Worm (Caenorhabditis elegans) whole organism, midembryonic: ENCODE measurements around the gene R12B2.2.

Source experiments
- med-1 ChIP-seq: sonication (generic microtip); optimal IDR thresholded peaks from 2 replicates; lab custom pipeline; 2017; ENCODE audit warnings: missing genetic modification characterization, mild to moderate bottlenecking, missing compliant biosample characterization, antibody characterized with exemption, missing genetic modification reagents; ENCODE audit not compliant: insufficient read depth
- ref-1 ChIP-seq: fragments of 200-800 bp; sonication (Bioruptor generic); conservative IDR thresholded peaks from 2 replicates; pipeline ENCODE4 v1.3.6; 2022; ENCODE audit warnings: missing genetic modification reagents, missing genetic modification characterization, missing compliant biosample characterization

DNA sequence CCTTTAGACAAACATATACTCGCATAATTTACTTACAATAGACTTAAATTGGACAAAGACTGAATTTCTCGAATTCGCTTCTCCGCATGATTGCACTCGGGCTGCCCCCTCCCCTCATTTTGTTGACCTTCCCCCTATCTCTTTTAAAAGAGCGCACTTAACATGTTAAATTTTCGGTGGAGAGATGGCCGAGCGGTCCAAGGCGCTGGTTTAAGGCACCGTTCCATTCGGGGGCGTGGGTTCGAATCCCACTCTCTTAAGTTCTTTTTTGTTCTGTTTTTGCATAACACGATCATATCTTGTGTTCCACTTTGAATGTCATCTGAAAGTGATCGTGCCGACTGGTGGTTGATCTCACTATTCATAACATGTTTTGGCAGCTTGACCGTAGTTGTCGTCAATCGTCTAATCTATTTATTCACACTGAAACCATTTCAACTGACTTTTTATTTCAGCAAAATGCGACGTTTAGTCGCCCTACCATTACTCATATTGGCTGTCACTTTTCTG is 37.0 kb upstream of the R12B2.2 start, which contains the start of gene cutl-23:
- TF ChIP-seq med-1 (GFP tag; lab: Kevin White, UChicago) (no peak), ref-1 (GFP tag; lab: Robert Waterston, UW) (no peak)
